Fruit fly (Drosophila melanogaster) whole organism, embryonic: ENCODE results near the gene Lerp.

Experiments
- Asciz ChIP-seq: fragments of 200-800 bp; sonication (Bioruptor generic); optimal IDR thresholded peaks from 2 replicates; lab custom pipeline; 2017; ENCODE audit warnings: missing biosample characterization, mild to moderate bottlenecking, missing genetic modification characterization, missing genetic modification reagents
- CG10366 ChIP-seq: fragments of 200-800 bp; sonication (Bioruptor generic); IDR thresholded peaks from 2 replicates; pipeline ENCODE4 v1.3.6; 2022; ENCODE audit warnings: missing biosample characterization, missing genetic modification characterization
- CG10431 ChIP-seq: fragments of 200-800 bp; sonication (Bioruptor generic); optimal IDR thresholded peaks from 3 replicates; lab custom pipeline; 2018; ENCODE audit warnings: missing biosample characterization, mild to moderate bottlenecking, missing genetic modification characterization
- CG10979 ChIP-seq: fragments of 200-800 bp; sonication (Bioruptor generic); optimal IDR thresholded peaks from 2 replicates; lab custom pipeline; 2018; ENCODE audit warnings: missing biosample characterization, mild to moderate bottlenecking, missing genetic modification characterization, moderate library complexity
- CG11247 ChIP-seq: fragments of 200-800 bp; sonication (Bioruptor generic); IDR thresholded peaks from 2 replicates; pipeline ENCODE4 v1.3.6; 2022; ENCODE audit warnings: missing biosample characterization, missing genetic modification characterization
- CG12219 ChIP-seq: fragments of 200-800 bp; sonication (Bioruptor generic); optimal IDR thresholded peaks from 3 replicates; lab custom pipeline; 2018; ENCODE audit warnings: missing biosample characterization, mild to moderate bottlenecking, missing genetic modification characterization
- CG12236 ChIP-seq: fragments of 200-800 bp; sonication (Bioruptor generic); optimal IDR thresholded peaks from 2 replicates; lab custom pipeline; 2016; ENCODE audit warnings: missing biosample characterization, missing genetic modification characterization
- CG12942 ChIP-seq: fragments of 200-800 bp; sonication (Bioruptor generic); optimal IDR thresholded peaks from 3 replicates; lab custom pipeline; 2016; ENCODE audit warnings: missing biosample characterization, missing genetic modification characterization
- CG14710 ChIP-seq: fragments of 200-800 bp; sonication (Bioruptor generic); optimal IDR thresholded peaks from 3 replicates; lab custom pipeline; 2019; ENCODE audit warnings: missing biosample characterization, mild to moderate bottlenecking, missing genetic modification characterization, moderate library complexity
- CG1602 ChIP-seq: fragments of 200-800 bp; sonication (Bioruptor generic); optimal IDR thresholded peaks from 3 replicates; lab custom pipeline; 2016; ENCODE audit warnings: missing biosample characterization, missing genetic modification characterization
- CG17612 ChIP-seq: fragments of 200-800 bp; sonication (Bioruptor generic); IDR thresholded peaks from 2 replicates; pipeline ENCODE4 v1.3.6; 2022; ENCODE audit warnings: missing biosample characterization, missing genetic modification characterization
- CG30020 ChIP-seq: fragments of 200-800 bp; optimal IDR thresholded peaks from 2 replicates; lab custom pipeline; 2019; ENCODE audit warnings: missing biosample characterization, mild to moderate bottlenecking, missing genetic modification characterization, moderate library complexity
- CG30403 ChIP-seq: fragments of 200-800 bp; sonication (Bioruptor generic); optimal IDR thresholded peaks from 3 replicates; lab custom pipeline; 2016; ENCODE audit warnings: missing biosample characterization, missing genetic modification characterization
- CG32767 ChIP-seq: fragments of 200-800 bp; sonication (Bioruptor generic); IDR thresholded peaks from 2 replicates; pipeline ENCODE4 v1.3.6; 2022; ENCODE audit warnings: missing biosample characterization, missing genetic modification characterization
- CG34224 ChIP-seq: fragments of 200-800 bp; sonication (Bioruptor generic); IDR thresholded peaks from 3 replicates; pipeline ENCODE4 v1.3.6; 2022; ENCODE audit warnings: missing biosample characterization, missing genetic modification characterization; ENCODE audit not compliant: partially characterized antibody
- CG3847 ChIP-seq: fragments of 200-800 bp; sonication (Bioruptor generic); IDR thresholded peaks from 2 replicates; pipeline ENCODE4 v1.3.6; 2022; ENCODE audit warnings: missing biosample characterization, missing genetic modification characterization
- CG4707 ChIP-seq: fragments of 200-800 bp; sonication (Bioruptor generic); optimal IDR thresholded peaks from 2 replicates; lab custom pipeline; 2018; ENCODE audit warnings: missing biosample characterization, mild to moderate bottlenecking, missing genetic modification characterization, moderate library complexity
- CG6689 ChIP-seq: fragments of 200-800 bp; sonication (Bioruptor generic); IDR thresholded peaks from 2 replicates; pipeline ENCODE4 v1.3.6; 2022; ENCODE audit warnings: missing biosample characterization, missing genetic modification characterization
- CG7963 ChIP-seq: fragments of 200-800 bp; sonication (Bioruptor generic); IDR thresholded peaks from 3 replicates; pipeline ENCODE4 v1.3.6; 2022; ENCODE audit warnings: missing biosample characterization, missing genetic modification characterization; ENCODE audit not compliant: partially characterized antibody
- CG8478 ChIP-seq: fragments of >200 bp; optimal IDR thresholded peaks from 2 replicates; lab custom pipeline; 2018
- CG9215 ChIP-seq: fragments of 200-800 bp; sonication (Bioruptor generic); IDR thresholded peaks from 2 replicates; pipeline ENCODE4 v1.3.6; 2022; ENCODE audit warnings: missing biosample characterization, missing genetic modification characterization
- Chrac-16 ChIP-seq: fragments of 200-800 bp; sonication (Bioruptor generic); optimal IDR thresholded peaks from 3 replicates; lab custom pipeline; 2016; ENCODE audit warnings: missing biosample characterization, missing genetic modification characterization
- Dip3 ChIP-seq: fragments of 200-800 bp; sonication (Bioruptor generic); optimal IDR thresholded peaks from 3 replicates; lab custom pipeline; 2016; ENCODE audit warnings: missing biosample characterization, missing genetic modification characterization
- Dp ChIP-seq: fragments of 200-800 bp; sonication (Bioruptor generic); optimal IDR thresholded peaks from 2 replicates; lab custom pipeline; 2018; ENCODE audit warnings: missing biosample characterization, mild to moderate bottlenecking, missing genetic modification characterization, moderate library complexity
- HHEX ChIP-seq: fragments of 200-800 bp; sonication (Bioruptor generic); optimal IDR thresholded peaks from 3 replicates; lab custom pipeline; 2017; ENCODE audit warnings: missing biosample characterization, mild to moderate bottlenecking, missing genetic modification characterization, missing genetic modification reagents
- Hmr ChIP-seq: fragments of 200-800 bp; sonication (Bioruptor generic); optimal IDR thresholded peaks from 3 replicates; lab custom pipeline; 2017; ENCODE audit warnings: mild to moderate bottlenecking, missing biosample characterization, missing genetic modification reagents, missing genetic modification characterization
- Pdp1 ChIP-seq, 2 experiments: fragments of 200-800 bp; sonication (Bioruptor generic); optimal IDR thresholded peaks; 3 replicates each; lab custom pipeline; 2016; ENCODE audit warnings: missing biosample characterization in 2 of 2, missing genetic modification characterization in 2 of 2, mild to moderate bottlenecking in 1 of 2, moderate library complexity in 1 of 2
- Sox102F ChIP-seq: fragments of 200-800 bp; sonication (Bioruptor generic); optimal IDR thresholded peaks from 2 replicates; lab custom pipeline; 2018; ENCODE audit warnings: missing biosample characterization, mild to moderate bottlenecking, missing genetic modification characterization, moderate library complexity
- Ssrp ChIP-seq: fragments of 200-800 bp; sonication (Bioruptor generic); optimal IDR thresholded peaks from 2 replicates; lab custom pipeline; 2018; ENCODE audit warnings: missing biosample characterization, mild to moderate bottlenecking, missing genetic modification characterization, moderate library complexity
- Taf1 ChIP-seq: fragments of 200-800 bp; sonication (Bioruptor generic); IDR thresholded peaks from 2 replicates; pipeline ENCODE4 v1.3.6; 2022; ENCODE audit warnings: missing biosample characterization, missing genetic modification characterization
- Trl ChIP-seq, 3 experiments: fragments of >200 bp in 2 of 3; fragments of 200-800 bp in 1 of 3; sonication (Bioruptor generic) in 1 of 3; optimal IDR thresholded peaks; 2 replicates in 1 of 3; 3 replicates in 2 of 3; lab custom pipeline; 2016 to 2017; ENCODE audit warnings: missing biosample characterization in 1 of 3, missing genetic modification characterization in 1 of 3
- Usf ChIP-seq: fragments of 200-800 bp; sonication (Bioruptor generic); optimal IDR thresholded peaks from 2 replicates; lab custom pipeline; 2017; ENCODE audit warnings: missing genotype, missing biosample characterization, missing genetic modification characterization
- az2 ChIP-seq: fragments of 200-800 bp; sonication (Bioruptor generic); optimal IDR thresholded peaks from 3 replicates; lab custom pipeline; 2016; ENCODE audit warnings: missing biosample characterization, missing genetic modification characterization
- caup ChIP-seq: fragments of 200-800 bp; sonication (Bioruptor generic); optimal IDR thresholded peaks from 3 replicates; lab custom pipeline; 2017; ENCODE audit warnings: missing biosample characterization, mild to moderate bottlenecking, missing genetic modification characterization, moderate library complexity; ENCODE audit not compliant: severe bottlenecking
- en ChIP-seq: fragments of 200-800 bp; sonication (Bioruptor generic); optimal IDR thresholded peaks from 2 replicates; lab custom pipeline; 2016; ENCODE audit warnings: missing biosample characterization, missing genetic modification characterization
- ftz-f1 ChIP-seq: fragments of 200-800 bp; sonication (Bioruptor generic); optimal IDR thresholded peaks from 2 replicates; lab custom pipeline; 2016; ENCODE audit warnings: missing biosample characterization, missing genetic modification characterization
- gem ChIP-seq: fragments of 200-800 bp; sonication (Bioruptor generic); optimal IDR thresholded peaks from 2 replicates; lab custom pipeline; 2019; ENCODE audit warnings: missing biosample characterization, mild to moderate bottlenecking, missing genetic modification characterization, moderate library complexity
- her ChIP-seq: fragments of 200-800 bp; sonication (Bioruptor generic); optimal IDR thresholded peaks from 2 replicates; lab custom pipeline; 2016; ENCODE audit warnings: missing biosample characterization, missing genetic modification characterization
- hkb ChIP-seq, 2 experiments: fragments of 200-800 bp in 1 of 2; fragments of >200 bp in 1 of 2; sonication (Bioruptor generic) in 1 of 2; IDR thresholded peaks in 1 of 2; optimal IDR thresholded peaks in 1 of 2; 2 replicates each; pipeline versions ENCODE4 v1.3.6 to Lab custom; 2017 to 2022; ENCODE audit warnings: missing biosample characterization in 1 of 2, missing genetic modification characterization in 1 of 2
- hth ChIP-seq: fragments of >200 bp; optimal IDR thresholded peaks from 2 replicates; lab custom pipeline; 2017; ENCODE audit warnings: inconsistent platforms
- inv ChIP-seq: fragments of 200-800 bp; sonication (Bioruptor generic); IDR thresholded peaks from 2 replicates; pipeline ENCODE4 v1.3.6; 2022; ENCODE audit warnings: missing biosample characterization, missing genetic modification characterization; ENCODE audit not compliant: partially characterized antibody
- prd ChIP-seq, 3 experiments: fragments of >200 bp in 2 of 3; fragments of 200-800 bp in 1 of 3; sonication (Bioruptor generic) in 1 of 3; optimal IDR thresholded peaks in 2 of 3; IDR thresholded peaks in 1 of 3; 2 replicates in 2 of 3; 3 replicates in 1 of 3; pipeline versions ENCODE4 v1.3.6 to Lab custom; 2017 to 2022; ENCODE audit warnings: missing biosample characterization in 1 of 3, missing genetic modification characterization in 1 of 3
- rib ChIP-seq: fragments of 200-800 bp; sonication (Bioruptor generic); IDR thresholded peaks from 2 replicates; pipeline ENCODE4 v1.3.6; 2022; ENCODE audit warnings: missing biosample characterization, missing genetic modification characterization
- sens ChIP-seq: fragments of 200-800 bp; sonication (Bioruptor generic); peaks from one replicate; lab custom pipeline; 2016; ENCODE audit warnings: missing biosample characterization, missing genetic modification characterization
- sima ChIP-seq: fragments of 200-800 bp; sonication (Bioruptor generic); optimal IDR thresholded peaks from 2 replicates; lab custom pipeline; 2016; ENCODE audit warnings: missing biosample characterization, missing genetic modification characterization
- so ChIP-seq: fragments of 200-800 bp; sonication (Bioruptor generic); IDR thresholded peaks from 3 replicates; pipeline ENCODE4 v1.3.6; 2022; ENCODE audit warnings: missing biosample characterization, missing genetic modification characterization
- sob ChIP-seq: fragments of 200-800 bp; sonication (Bioruptor generic); IDR thresholded peaks from 2 replicates; pipeline ENCODE4 v1.3.6; 2022; ENCODE audit warnings: missing biosample characterization, missing genetic modification characterization
- tll ChIP-seq, 2 experiments: fragments of 200-800 bp in 1 of 2; fragments of >200 bp in 1 of 2; sonication (Bioruptor generic) in 1 of 2; optimal IDR thresholded peaks; 2 replicates each; lab custom pipeline; 2017 to 2019; ENCODE audit warnings: missing biosample characterization in 2 of 2, missing genetic modification characterization in 2 of 2, mild to moderate bottlenecking in 1 of 2, moderate library complexity in 1 of 2
- ttk ChIP-seq: fragments of 200-800 bp; sonication (Bioruptor generic); IDR thresholded peaks from 2 replicates; pipeline ENCODE4 v2.1.2; 2022; ENCODE audit warnings: missing biosample characterization, missing genetic modification characterization
- unpg ChIP-seq: fragments of 200-800 bp; sonication (Bioruptor generic); optimal IDR thresholded peaks from 3 replicates; lab custom pipeline; 2018; ENCODE audit warnings: missing biosample characterization, mild to moderate bottlenecking, missing genetic modification characterization, moderate library complexity

Lerp gene

dm6 chr3R:26821117-26821516 lies 41.8 kb downstream of the Lerp start (continued):
- TF ChIP-seq Chrac-16 (GFP tag; lab: Kevin White, UChicago) (no peak), sens (peak; percentile 50), prd (optimal IDR thresholded peaks at IDR 0.05; lab: Kevin White, UChicago) (no peak), prd (GFP tag; IDR thresholded peaks at IDR 0.05; lab: Robert Waterston, UW) (peak; percentile 42; the same call in 1 of the 3 replicates), Dip3 (GFP tag; lab: Kevin White, UChicago) (no peak), caup (GFP tag; lab: Kevin White, UChicago) (no peak), Hmr (peak; percentile 12), hkb (optimal IDR thresholded peaks at IDR 0.05; lab: Kevin White, UChicago) (no peak), hkb (GFP tag; IDR thresholded peaks at IDR 0.05; lab: Robert Waterston, UW) (no peak), CG10431 (GFP tag; lab: Kevin White, UChicago) (no peak), Sox102F (GFP tag; lab: Kevin White, UChicago) (peak; percentile 69), en (GFP tag; lab: Kevin White, UChicago) (no peak), CG34224 (GFP tag; lab: Robert Waterston, UW) (no peak), CG12219 (GFP tag; lab: Kevin White, UChicago) (no peak), Asciz (GFP tag; lab: Kevin White, UChicago) (no peak), CG30020 (tag; lab: Kevin White, UChicago) (no peak), CG1602 (no peak), inv (GFP tag; lab: Robert Waterston, UW) (no peak), CG3847 (no peak; the same call in 1 of the 2 replicates), Taf1 (GFP tag; lab: Robert Waterston, UW) (no peak), Usf (GFP tag; lab: Kevin White, UChicago) (no peak), CG32767 (no peak), so (GFP tag; lab: Robert Waterston, UW) (no peak), tll (GFP tag; optimal IDR thresholded peaks at IDR 0.05; lab: Kevin White, UChicago) (no peak), unpg (GFP tag; lab: Kevin White, UChicago) (peak; percentile 53), CG8478 (lab: Kevin White, UChicago) (no peak), CG17612 (no peak), CG4707 (GFP tag; lab: Kevin White, UChicago) (no peak), HHEX (peak; percentile 16), ttk (GFP tag; lab: Robert Waterston, UW) (peak; percentile 49; the same call in 1 of the 2 replicates), gem (peak; percentile 64), Trl (optimal IDR thresholded peaks at IDR 0.05; lab: Kevin White, UChicago) (no peak), Trl (GFP tag; optimal IDR thresholded peaks at IDR 0.05; lab: Kevin White, UChicago) (peak; percentile 15), sima (GFP tag; lab: Kevin White, UChicago) (no peak), sob (no peak; the same call in 1 of the 2 replicates), Pdp1 (GFP tag; optimal IDR thresholded peaks at IDR 0.05; lab: Kevin White, UChicago) (no peak), ftz-f1 (no peak), az2 (GFP tag; lab: Kevin White, UChicago) (peak; percentile 16), CG6689 (GFP tag; lab: Robert Waterston, UW) (peak; percentile 62), CG9215 (GFP tag; lab: Robert Waterston, UW) (no peak), CG10979 (tag; lab: Kevin White, UChicago) (peak; percentile 25), CG12236 (GFP tag; lab: Kevin White, UChicago) (no peak), CG7963 (GFP tag; lab: Robert Waterston, UW) (no peak), Ssrp (peak; percentile 28), her (GFP tag; lab: Kevin White, UChicago) (no peak), hth (lab: Kevin White, UChicago) (no peak), Dp (GFP tag; lab: Kevin White, UChicago) (no peak), CG30403 (peak; percentile 29), CG10366 (GFP tag; lab: Robert Waterston, UW) (0 out of 2 replicates have a peak, but pooled peaks have one; percentile 8), CG14710 (no peak), CG11247 (0 out of 2 replicates have a peak, but pooled peaks have one; percentile 19), rib (GFP tag; lab: Robert Waterston, UW) (no peak), CG12942 (peak; percentile 19)
